Fruit fly (Drosophila melanogaster): ENCODE data around the gene Calx.

Calx gene

dm6 chr3R:20985592-20985991, 7.6 kb downstream of the Calx start (continued):
- no peak for TF ChIP-seq Antp (GFP tag; optimal IDR thresholded peaks at IDR 0.05)
- TF ChIP-seq gro (GFP tag; optimal IDR thresholded peaks at IDR 0.05): peak; percentile 45
- no peak for TF ChIP-seq Side (GFP tag; optimal IDR thresholded peaks at IDR 0.05)
- TF ChIP-seq CG10431 (GFP tag; optimal IDR thresholded peaks at IDR 0.05): peak; percentile 53
- peak; percentile 2 for TF ChIP-seq lab (GFP tag; optimal IDR thresholded peaks at IDR 0.05)
- 0 out of 2 replicates have a peak, but pooled peaks have one; percentile 17 for TF ChIP-seq rib (GFP tag; IDR thresholded peaks at IDR 0.05)
- no peak for TF ChIP-seq CG11247 (GFP tag; IDR thresholded peaks at IDR 0.05)
- TF ChIP-seq D (optimal IDR thresholded peaks at IDR 0.05): no peak
- no peak for TF ChIP-seq D (GFP tag; optimal IDR thresholded peaks at IDR 0.05)
- peak; percentile 97 for TF ChIP-seq exex (tag; optimal IDR thresholded peaks at IDR 0.05)
- TF ChIP-seq BtbVII (GFP tag; optimal IDR thresholded peaks at IDR 0.05): peak; percentile 93
- TF ChIP-seq CG10543 (GFP tag; optimal IDR thresholded peaks at IDR 0.05): peak; percentile 21

DNA sequence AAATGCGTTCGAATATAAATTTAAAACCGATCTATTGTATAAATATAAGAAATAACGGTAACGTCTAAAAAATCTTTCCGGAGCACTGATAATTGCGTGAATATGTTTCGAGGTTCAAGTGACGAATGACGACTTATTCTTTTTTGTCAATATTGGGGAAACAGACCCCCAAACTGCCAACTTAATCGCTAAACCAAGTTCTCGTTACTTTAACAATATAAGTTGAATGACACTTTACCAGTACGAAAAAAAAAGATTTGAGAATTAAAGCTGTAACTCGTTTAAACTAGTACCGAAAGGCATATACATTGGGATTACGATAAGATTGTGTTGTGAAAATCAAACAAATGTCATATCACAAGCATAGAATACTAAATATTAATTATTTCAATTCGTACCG, 9.9 kb downstream of the Calx start, which contains the start of gene CG43446:
TSS of gene CG43446 (minus strand) at position 101 of the 400 bp plus-strand sequence.
- no peak for TF ChIP-seq CG14710 (tag; optimal IDR thresholded peaks at IDR 0.05)
- no peak for TF ChIP-seq CG31365 (tag; optimal IDR thresholded peaks at IDR 0.05)
- TF ChIP-seq Meics (GFP tag; optimal IDR thresholded peaks at IDR 0.05): peak; percentile 72
- no peak for TF ChIP-seq pros (GFP tag; optimal IDR thresholded peaks at IDR 0.05)
- peak; percentile 9 for TF ChIP-seq gem (tag; optimal IDR thresholded peaks at IDR 0.05)
- TF ChIP-seq chm (GFP tag; IDR thresholded peaks at IDR 0.05): no peak
- no peak for TF ChIP-seq onecut (GFP tag; IDR thresholded peaks at IDR 0.05)
- no peak for TF ChIP-seq slp2 (GFP tag; optimal IDR thresholded peaks at IDR 0.05)

DNA sequence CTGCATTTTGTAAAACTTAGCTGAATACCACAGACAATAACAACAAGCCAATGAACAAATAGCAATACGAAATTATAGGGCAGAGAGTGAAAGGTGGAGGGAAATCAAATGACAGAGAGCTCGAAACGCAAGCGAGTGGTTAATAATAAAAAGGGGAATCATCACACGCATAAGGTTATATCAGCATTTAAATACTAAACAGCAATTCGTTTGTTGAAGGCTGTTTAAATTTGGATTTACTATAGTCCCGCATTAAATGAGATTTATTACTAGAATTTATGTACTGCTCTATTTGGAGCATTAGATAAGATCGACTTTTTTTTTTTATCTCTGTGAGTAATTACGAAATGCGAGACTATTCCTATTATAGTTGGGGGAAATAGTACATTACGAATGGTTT, 10.6 kb downstream of the Calx start:
- TF ChIP-seq bbx (GFP tag; IDR thresholded peaks at IDR 0.05; ENCODE audit: partially characterized antibody) (no peak), chinmo (GFP tag; IDR thresholded peaks at IDR 0.05; ENCODE audit: partially characterized antibody) (0 out of 4 replicates have a peak, but pooled peaks have one; percentile 28), dati (GFP tag; IDR thresholded peaks at IDR 0.05) (no peak), CoRest (tag; optimal IDR thresholded peaks at IDR 0.05) (no peak), YL-1 (GFP tag; optimal IDR thresholded peaks at IDR 0.05) (no peak), tio (GFP tag; optimal IDR thresholded peaks at IDR 0.05) (no peak), CG12104 (GFP tag; optimal IDR thresholded peaks at IDR 0.05) (no peak), ranshi (GFP tag; IDR thresholded peaks at IDR 0.05) (no peak), CG12769 (tag; optimal IDR thresholded peaks at IDR 0.05) (peak; percentile 57), Pdp1 (GFP tag; optimal IDR thresholded peaks at IDR 0.05) (peak in 1 of 2 experiments; percentile 55)

DNA sequence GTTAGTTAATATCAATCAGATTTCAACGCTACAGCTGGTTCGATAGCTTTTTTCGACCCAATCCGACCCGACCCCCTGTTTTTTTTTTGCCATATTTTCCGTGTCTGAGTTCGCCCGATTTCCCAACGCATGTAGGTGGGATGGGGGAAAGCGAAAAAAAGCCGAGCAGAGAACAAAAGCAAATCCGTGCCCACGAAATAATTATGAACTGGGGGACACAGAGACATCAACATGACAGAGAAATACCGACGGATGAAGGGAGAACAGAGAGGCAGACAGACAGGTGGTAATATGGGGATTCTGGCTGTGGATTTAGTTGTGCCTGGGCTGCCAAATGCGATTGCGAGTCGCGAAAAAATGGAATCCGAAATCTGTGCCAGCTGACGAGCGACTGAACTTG, 11.1 kb downstream of the Calx start:
- no peak for TF ChIP-seq CG30020 (tag; optimal IDR thresholded peaks at IDR 0.05)
- no peak for TF ChIP-seq Dref (GFP tag; IDR thresholded peaks at IDR 0.05)
- no peak for TF ChIP-seq CG4730 (GFP tag; IDR thresholded peaks at IDR 0.05)
- TF ChIP-seq bcd (GFP tag; optimal IDR thresholded peaks at IDR 0.05): no peak
- TF ChIP-seq ci (GFP tag; IDR thresholded peaks at IDR 0.05): 0 out of 3 replicates have a peak, but pooled peaks have one; percentile 9
- peak; percentile 9; the same call in 1 of the 2 replicates for TF ChIP-seq CG9932 (GFP tag; IDR thresholded peaks at IDR 0.05)
- TF ChIP-seq Mes4 (GFP tag; optimal IDR thresholded peaks at IDR 0.05): no peak
- TF ChIP-seq CG11504 (tag; optimal IDR thresholded peaks at IDR 0.05): no peak
- TF ChIP-seq CG12769 (tag; optimal IDR thresholded peaks at IDR 0.05): peak; percentile 52
- TF ChIP-seq al (GFP tag; IDR thresholded peaks at IDR 0.05): no peak
- no peak for TF ChIP-seq tup (GFP tag; optimal IDR thresholded peaks at IDR 0.05)
- TF ChIP-seq Ets65A (GFP tag): peak; percentile 85
- no peak for TF ChIP-seq ind (GFP tag; optimal IDR thresholded peaks at IDR 0.05)
- peak; percentile 4 for TF ChIP-seq sd (tag; optimal IDR thresholded peaks at IDR 0.05)
